Fruit fly (Drosophila melanogaster): ENCODE results near the gene CG14143.
A peak's percentile ranks its signal among the peaks of the same experiment; 100 is the strongest.

Gene CG14143

DNA sequence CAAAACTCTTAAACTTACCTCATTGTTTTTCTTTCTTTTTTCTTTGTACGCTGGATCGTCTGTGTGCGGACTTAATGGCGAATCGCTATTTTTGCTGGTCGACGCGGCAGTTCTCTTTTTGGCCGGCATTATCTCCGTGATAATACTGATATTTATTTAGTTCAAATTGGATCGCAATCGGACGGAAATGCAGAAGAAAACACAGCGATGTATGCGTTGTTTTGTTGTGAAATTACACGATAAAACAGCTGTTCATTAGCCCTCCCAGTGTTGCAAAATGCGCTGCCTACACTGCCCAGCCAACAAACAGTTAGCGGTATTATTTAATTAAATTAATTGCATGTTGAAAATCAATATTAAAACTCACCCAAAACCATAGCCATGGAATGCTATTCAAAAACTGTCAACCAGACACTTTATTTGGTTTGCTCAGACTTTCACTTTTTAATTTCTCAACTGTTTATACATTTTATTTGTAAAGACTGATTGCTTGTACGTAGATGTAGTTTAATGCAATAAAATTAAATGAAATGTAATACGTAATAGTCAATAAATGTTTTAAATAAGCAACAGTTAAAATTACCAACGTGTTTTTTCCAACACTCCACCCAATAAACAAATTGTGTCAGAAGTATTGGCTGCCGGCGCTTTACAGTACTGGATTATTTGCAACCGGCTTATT is 36.7 kb upstream of the CG14143 start, which contains the start of the genes Irbp18 and APP-BP1 (continued):
- TF ChIP-seq CG16779 (GFP tag; IDR thresholded peaks at IDR 0.05) (0 out of 2 replicates have a peak, but pooled peaks have one; percentile 41), Aef1 (GFP tag; IDR thresholded peaks at IDR 0.05) (peak; percentile 83), schlank (tag; optimal IDR thresholded peaks at IDR 0.05) (peak; percentile 90), ci (GFP tag; IDR thresholded peaks at IDR 0.05) (peak; percentile 84), slbo (GFP tag; IDR thresholded peaks at IDR 0.05) (peak; percentile 88), pb (GFP tag; optimal IDR thresholded peaks at IDR 0.05) (peak; percentile 81), CG11695 (GFP tag; IDR thresholded peaks at IDR 0.05) (peak; percentile 91), CG3163 (GFP tag; optimal IDR thresholded peaks at IDR 0.05) (peak; percentile 80), CG8478 (optimal IDR thresholded peaks at IDR 0.05) (no peak), CG2120 (GFP tag; optimal IDR thresholded peaks at IDR 0.05) (peak; percentile 97), HLHmδ (GFP tag; optimal IDR thresholded peaks at IDR 0.05) (no peak), CG3838 (GFP tag; optimal IDR thresholded peaks at IDR 0.05) (peak; percentile 84), stc (GFP tag; IDR thresholded peaks at IDR 0.05) (peak; percentile 84), onecut (GFP tag; IDR thresholded peaks at IDR 0.05) (peak; percentile 65), CG18619 (GFP tag; optimal IDR thresholded peaks at IDR 0.05) (peak; percentile 95), p53 (GFP tag; optimal IDR thresholded peaks at IDR 0.05) (peak; percentile 87), ewg (GFP tag; optimal IDR thresholded peaks at IDR 0.05) (peak; percentile 87), CG31224 (GFP tag; IDR thresholded peaks at IDR 0.05) (peak; percentile 81), CG12299 (tag; optimal IDR thresholded peaks at IDR 0.05) (peak; percentile 85), CG30020 (tag; optimal IDR thresholded peaks at IDR 0.05) (peak; percentile 79), chinmo (GFP tag; IDR thresholded peaks at IDR 0.05; ENCODE audit: partially characterized antibody) (0 out of 4 replicates have a peak, but pooled peaks have one; percentile 4), ems (GFP tag; optimal IDR thresholded peaks at IDR 0.05) (peak; percentile 96), trem (tag; optimal IDR thresholded peaks at IDR 0.05) (peak; percentile 84), CG7357 (GFP tag; IDR thresholded peaks at IDR 0.05) (peak; percentile 66; the same call in 2 of the 3 replicates), phol (tag; optimal IDR thresholded peaks at IDR 0.05) (peak; percentile 93), CG34422 (GFP tag; IDR thresholded peaks at IDR 0.05) (peak; percentile 87), Hsf (GFP tag; optimal IDR thresholded peaks at IDR 0.05) (peak; percentile 97), Lhr (GFP tag; optimal IDR thresholded peaks at IDR 0.05) (peak; percentile 84), Bdp1 (GFP tag; optimal IDR thresholded peaks at IDR 0.05) (peak; percentile 90), CG12155 (GFP tag; optimal IDR thresholded peaks at IDR 0.05) (peak; percentile 92), Usf (GFP tag; optimal IDR thresholded peaks at IDR 0.05) (peak; percentile 86), lab (GFP tag; optimal IDR thresholded peaks at IDR 0.05) (peak; percentile 95), ttk (GFP tag; IDR thresholded peaks at IDR 0.05) (peak; percentile 75), row (GFP tag; IDR thresholded peaks at IDR 0.05) (peak; percentile 88), Ravus (GFP tag; IDR thresholded peaks at IDR 0.05) (peak; percentile 76), CG16815 (GFP tag; optimal IDR thresholded peaks at IDR 0.05) (peak; percentile 93), dm (GFP tag; optimal IDR thresholded peaks at IDR 0.05) (peak; percentile 86), CG17612 (GFP tag; IDR thresholded peaks at IDR 0.05) (peak; percentile 72), Rfx (GFP tag; IDR thresholded peaks at IDR 0.05) (peak; percentile 90), Blimp-1 (GFP tag; optimal IDR thresholded peaks at IDR 0.05) (peak; percentile 90), CG15073 (GFP tag; optimal IDR thresholded peaks at IDR 0.05) (peak; percentile 45), Nf-YC (tag; optimal IDR thresholded peaks at IDR 0.05) (peak; percentile 82), cato (GFP tag; optimal IDR thresholded peaks at IDR 0.05; ENCODE audit: borderline replicate concordance) (peak; percentile 91), Hey (tag; optimal IDR thresholded peaks at IDR 0.05) (peak; percentile 69), mld (GFP tag; IDR thresholded peaks at IDR 0.05; ENCODE audit: partially characterized antibody) (no peak), MBD-R2 (GFP tag; IDR thresholded peaks at IDR 0.05) (peak; percentile 72), crol (GFP tag; IDR thresholded peaks at IDR 0.05) (peak; percentile 43; the same call in 1 of the 2 replicates), Jarid2 (GFP tag; optimal IDR thresholded peaks at IDR 0.05) (peak; percentile 76), grau (tag; optimal IDR thresholded peaks at IDR 0.05) (peak; percentile 91), sr (GFP tag; IDR thresholded peaks at IDR 0.05) (0 out of 3 replicates have a peak, but pooled peaks have one; percentile 25), br (optimal IDR thresholded peaks at IDR 0.05) (no peak)

Data from whole organism, embryonic.